Worm (Caenorhabditis elegans): ENCODE measurements around the gene srh-119.

ce11 chrV:17005189-17005588, 33.0 kb downstream of the srh-119 start, which contains the start of gene srh-131:
- TF ChIP-seq flt-1 (GFP tag; IDR thresholded peaks at IDR 0.05) (no peak), ztf-23 (GFP tag; IDR thresholded peaks at IDR 0.05) (no peak), tab-1 (GFP tag; IDR thresholded peaks at IDR 0.05) (no peak), med-1 (GFP tag; optimal IDR thresholded peaks at IDR 0.05; ENCODE audit: insufficient read depth) (no peak)

All from whole organism, midembryonic.